Fruit fly (Drosophila melanogaster) whole organism, adult: ENCODE measurements around the gene mAChR-B.

Experiments
- CG11617 ChIP-seq: fragments of 200-800 bp; sonication (Bioruptor generic); optimal IDR thresholded peaks from 2 replicates; lab custom pipeline; 2017; ENCODE audit warnings: mild to moderate bottlenecking, missing biosample characterization, missing genetic modification reagents, missing genetic modification characterization
- CG12768 ChIP-seq: fragments of 200-800 bp; sonication (Bioruptor generic); optimal IDR thresholded peaks from 2 replicates; lab custom pipeline; 2017; ENCODE audit warnings: missing biosample characterization, missing genetic modification characterization, mild to moderate bottlenecking, moderate library complexity, missing genetic modification reagents
- CG14711 ChIP-seq: fragments of 200-800 bp; sonication (Bioruptor generic); optimal IDR thresholded peaks from 2 replicates; lab custom pipeline; 2018; ENCODE audit warnings: missing biosample characterization, mild to moderate bottlenecking, missing genetic modification characterization, moderate library complexity
- CG1620 ChIP-seq: fragments of 200-800 bp; sonication (Bioruptor generic); optimal IDR thresholded peaks from 2 replicates; lab custom pipeline; 2016; ENCODE audit warnings: missing biosample characterization, missing genetic modification characterization
- CG33017 ChIP-seq: fragments of 200-800 bp; sonication (Bioruptor generic); optimal IDR thresholded peaks from 2 replicates; lab custom pipeline; 2018; ENCODE audit warnings: missing biosample characterization, mild to moderate bottlenecking, missing genetic modification characterization, moderate library complexity
- CG5204 ChIP-seq: fragments of 200-800 bp; sonication (Bioruptor generic); optimal IDR thresholded peaks from 2 replicates; lab custom pipeline; 2016; ENCODE audit warnings: missing biosample characterization, missing genetic modification characterization
- CG7045 ChIP-seq: fragments of 200-800 bp; sonication (Bioruptor generic); optimal IDR thresholded peaks from 2 replicates; lab custom pipeline; 2017; ENCODE audit warnings: missing biosample characterization, mild to moderate bottlenecking, missing genetic modification characterization
- CG7101 ChIP-seq: fragments of 200-800 bp; sonication (Bioruptor generic); optimal IDR thresholded peaks from 2 replicates; lab custom pipeline; 2018; ENCODE audit warnings: missing biosample characterization, mild to moderate bottlenecking, missing genetic modification characterization, moderate library complexity
- Clk ChIP-seq: fragments of 200-800 bp; sonication (Bioruptor generic); optimal IDR thresholded peaks from 2 replicates; lab custom pipeline; 2017; ENCODE audit warnings: missing biosample characterization, missing genetic modification characterization
- Crg-1 ChIP-seq: fragments of 200-800 bp; sonication (Bioruptor generic); optimal IDR thresholded peaks from 2 replicates; lab custom pipeline; 2016; ENCODE audit warnings: missing biosample characterization, missing genetic modification characterization
- Hr96 ChIP-seq: fragments of 200-800 bp; sonication (Bioruptor generic); optimal IDR thresholded peaks from 2 replicates; lab custom pipeline; 2016; ENCODE audit warnings: missing biosample characterization, missing genetic modification characterization
- Mnt ChIP-seq: fragments of 200-800 bp; sonication (Bioruptor generic); optimal IDR thresholded peaks from 2 replicates; lab custom pipeline; 2016; ENCODE audit warnings: missing biosample characterization, mild to moderate bottlenecking, missing genetic modification characterization
- bab1 ChIP-seq: fragments of 200-800 bp; sonication (Bioruptor generic); optimal IDR thresholded peaks from 3 replicates; lab custom pipeline; 2019; ENCODE audit warnings: missing biosample characterization, mild to moderate bottlenecking, missing genetic modification characterization, moderate library complexity
- cic ChIP-seq: fragments of 200-800 bp; sonication (Bioruptor generic); optimal IDR thresholded peaks from 2 replicates; lab custom pipeline; 2017; ENCODE audit warnings: missing biosample characterization, mild to moderate bottlenecking, missing genetic modification characterization, moderate library complexity
- cnc ChIP-seq, 2 experiments: fragments of >200 bp; optimal IDR thresholded peaks; 2 replicates each; lab custom pipeline; 2017
- kay ChIP-seq: fragments of 200-800 bp; sonication (Bioruptor generic); peaks from one replicate; lab custom pipeline; 2016; ENCODE audit warnings: missing biosample characterization, missing genetic modification characterization, borderline replicate concordance
- ovo ChIP-seq: fragments of 200-800 bp; sonication (Bioruptor generic); optimal IDR thresholded peaks from 2 replicates; lab custom pipeline; 2016; ENCODE audit warnings: missing biosample characterization, missing genetic modification characterization
- pad ChIP-seq: fragments of 200-800 bp; sonication (Bioruptor generic); optimal IDR thresholded peaks from 3 replicates; lab custom pipeline; 2017; ENCODE audit warnings: missing biosample characterization, missing genetic modification characterization, mild to moderate bottlenecking, moderate library complexity, missing genetic modification reagents
- tj ChIP-seq: fragments of 200-800 bp; sonication (Bioruptor generic); optimal IDR thresholded peaks from 3 replicates; lab custom pipeline; 2017; ENCODE audit warnings: missing biosample characterization, mild to moderate bottlenecking, missing genetic modification characterization, moderate library complexity
- toe ChIP-seq: fragments of 200-800 bp; sonication (Bioruptor generic); optimal IDR thresholded peaks from 2 replicates; lab custom pipeline; 2016; ENCODE audit warnings: missing biosample characterization, missing genetic modification characterization

The mAChR-B gene

dm6 chr3R:8112880-8113832, 54.1 kb downstream of the mAChR-B start:
- TF ChIP-seq bab1 (no peak), pad (GFP tag; lab: Kevin White, UChicago) (no peak), CG33017 (peak; percentile 61), Clk (no peak), CG5204 (GFP tag; lab: Kevin White, UChicago) (peak; percentile 26), CG7045 (GFP tag; lab: Kevin White, UChicago) (peak; percentile 75), CG11617 (peak; percentile 25), CG14711 (peak; percentile 19), Crg-1 (GFP tag; lab: Kevin White, UChicago) (peak; percentile 38), CG1620 (GFP tag; lab: Kevin White, UChicago) (no peak), Hr96 (GFP tag; lab: Kevin White, UChicago) (no peak), Mnt (GFP tag; lab: Kevin White, UChicago) (no peak), tj (GFP tag; lab: Kevin White, UChicago) (no peak), cnc (optimal IDR thresholded peaks at IDR 0.05; lab: Kevin White, UChicago) (no peak), kay (GFP tag; lab: Kevin White, UChicago) (peak; percentile 97), CG7101 (tag; lab: Kevin White, UChicago) (peak; percentile 67), cic (GFP tag; lab: Kevin White, UChicago) (no peak), CG12768 (GFP tag; lab: Kevin White, UChicago) (peak; percentile 15), toe (GFP tag; lab: Kevin White, UChicago) (peak; percentile 44), ovo (GFP tag; lab: Kevin White, UChicago) (no peak)

dm6 chr3R:8113833-8114673, 55.0 kb downstream of the mAChR-B start:
- TF ChIP-seq CG14711 = peak; percentile 53
- peak; percentile 95 for TF ChIP-seq kay (GFP tag; lab: Kevin White, UChicago)
- peak; percentile 62 for TF ChIP-seq CG1620 (GFP tag; lab: Kevin White, UChicago)
- TF ChIP-seq CG33017 = peak; percentile 59
- peak; percentile 71 for TF ChIP-seq cic (GFP tag; lab: Kevin White, UChicago)
- TF ChIP-seq Crg-1 (GFP tag; lab: Kevin White, UChicago) = no peak
- no peak for TF ChIP-seq Clk
- TF ChIP-seq CG12768 (GFP tag; lab: Kevin White, UChicago) = peak; percentile 71
- peak; percentile 27 for TF ChIP-seq toe (GFP tag; lab: Kevin White, UChicago)
- TF ChIP-seq Mnt (GFP tag; lab: Kevin White, UChicago) = peak; percentile 68
- no peak for TF ChIP-seq CG5204 (GFP tag; lab: Kevin White, UChicago)
- peak; percentile 27 for TF ChIP-seq bab1
- peak; percentile 83 for TF ChIP-seq ovo (GFP tag; lab: Kevin White, UChicago)
- TF ChIP-seq Hr96 (GFP tag; lab: Kevin White, UChicago) = peak; percentile 70
- TF ChIP-seq tj (GFP tag; lab: Kevin White, UChicago) = peak; percentile 88
- peak; percentile 61 for TF ChIP-seq CG7101 (tag; lab: Kevin White, UChicago)
- TF ChIP-seq cnc (optimal IDR thresholded peaks at IDR 0.05; lab: Kevin White, UChicago) = no peak
- peak; percentile 99 for TF ChIP-seq pad (GFP tag; lab: Kevin White, UChicago)
- TF ChIP-seq CG11617 = peak; percentile 29
- peak; percentile 51 for TF ChIP-seq CG7045 (GFP tag; lab: Kevin White, UChicago)

- TF ChIP-seq CG7045 (GFP tag; lab: Kevin White, UChicago) = peak; percentile 26
- peak; percentile 67 for TF ChIP-seq CG12768 (GFP tag; lab: Kevin White, UChicago)
- TF ChIP-seq CG5204 (GFP tag; lab: Kevin White, UChicago) = no peak
- TF ChIP-seq toe (GFP tag; lab: Kevin White, UChicago) = peak; percentile 9
- peak; percentile 96 for TF ChIP-seq kay (GFP tag; lab: Kevin White, UChicago)
- peak; percentile 35 for TF ChIP-seq Hr96 (GFP tag; lab: Kevin White, UChicago)
- TF ChIP-seq Crg-1 (GFP tag; lab: Kevin White, UChicago) = peak; percentile 31
- no peak for TF ChIP-seq CG14711
- TF ChIP-seq pad (GFP tag; lab: Kevin White, UChicago) = peak; percentile 17
- TF ChIP-seq cic (GFP tag; lab: Kevin White, UChicago) = peak; percentile 91
- no peak for TF ChIP-seq Clk
- no peak for TF ChIP-seq CG1620 (GFP tag; lab: Kevin White, UChicago)
- no peak for TF ChIP-seq tj (GFP tag; lab: Kevin White, UChicago)
- TF ChIP-seq Mnt (GFP tag; lab: Kevin White, UChicago) = peak; percentile 77
- TF ChIP-seq CG33017 = peak; percentile 50
- TF ChIP-seq cnc (optimal IDR thresholded peaks at IDR 0.05; lab: Kevin White, UChicago) = no peak
- TF ChIP-seq bab1 = no peak
- TF ChIP-seq CG7101 (tag; lab: Kevin White, UChicago) = peak; percentile 68
- peak; percentile 76 for TF ChIP-seq ovo (GFP tag; lab: Kevin White, UChicago)
- TF ChIP-seq CG11617 = peak; percentile 41
These were observed 56.1 kb downstream of the mAChR-B start for dm6 chr3R:8115205-8115604.

- TF ChIP-seq CG7045 (GFP tag; lab: Kevin White, UChicago) (no peak), pad (GFP tag; lab: Kevin White, UChicago) (no peak), ovo (GFP tag; lab: Kevin White, UChicago) (no peak), Clk (no peak), toe (GFP tag; lab: Kevin White, UChicago) (no peak), CG12768 (GFP tag; lab: Kevin White, UChicago) (no peak), Hr96 (GFP tag; lab: Kevin White, UChicago) (no peak), CG11617 (no peak), cnc (optimal IDR thresholded peaks at IDR 0.05; lab: Kevin White, UChicago) (no peak), CG14711 (no peak), CG5204 (GFP tag; lab: Kevin White, UChicago) (no peak), CG33017 (no peak), tj (GFP tag; lab: Kevin White, UChicago) (no peak), Crg-1 (GFP tag; lab: Kevin White, UChicago) (no peak), CG1620 (GFP tag; lab: Kevin White, UChicago) (no peak), bab1 (no peak), Mnt (GFP tag; lab: Kevin White, UChicago) (no peak), kay (GFP tag; lab: Kevin White, UChicago) (no peak), cic (GFP tag; lab: Kevin White, UChicago) (no peak), CG7101 (tag; lab: Kevin White, UChicago) (no peak)
These were observed 57.0 kb downstream of the mAChR-B start for dm6 chr3R:8115951-8116611.
